Worm (Caenorhabditis elegans): ENCODE measurements around the gene smim-14.

The smim-14 gene

ce11 chrIII:3426741-3427140, 42.8 kb downstream of the smim-14 start (continued):
- TF ChIP-seq mxl-2 (GFP tag; conservative IDR thresholded peaks at IDR 0.05) = no peak
- peak; percentile 36 for TF ChIP-seq dmd-6 (GFP tag; IDR thresholded peaks at IDR 0.05)
- TF ChIP-seq zip-11 (GFP tag; IDR thresholded peaks at IDR 0.05) = no peak
- peak; percentile 83 for TF ChIP-seq arid-1 (GFP tag; conservative IDR thresholded peaks at IDR 0.05)
- TF ChIP-seq T20F7.1 (GFP tag; optimal IDR thresholded peaks at IDR 0.05) = no peak
- no peak for TF ChIP-seq R02D3.7 (tag; optimal IDR thresholded peaks at IDR 0.05)
- TF ChIP-seq aly-2 (tag; optimal IDR thresholded peaks at IDR 0.05) = no peak
- no peak for TF ChIP-seq madf-9 (GFP tag; conservative IDR thresholded peaks at IDR 0.05)
- no peak for TF ChIP-seq mep-1 (tag; optimal IDR thresholded peaks at IDR 0.05)
- peak; percentile 51; the same call in 1 of the 2 replicates for TF ChIP-seq vab-7 (GFP tag; IDR thresholded peaks at IDR 0.05)
- no peak for TF ChIP-seq daf-8 (GFP tag; IDR thresholded peaks at IDR 0.05)
- TF ChIP-seq zfp-3 (GFP tag; conservative IDR thresholded peaks at IDR 0.05) = peak; percentile 54; the same call in 1 of the 2 replicates
- no peak for TF ChIP-seq lir-3 (tag; optimal IDR thresholded peaks at IDR 0.05)
- 0 out of 4 replicates have a peak, but pooled peaks of 1 of the 2 experiments have one; percentile 49 for TF ChIP-seq madf-5 (GFP tag; IDR thresholded peaks at IDR 0.05)
- no peak for TF ChIP-seq lsy-2 (tag; optimal IDR thresholded peaks at IDR 0.05)
- TF ChIP-seq zag-1 (tag; optimal IDR thresholded peaks at IDR 0.05) = no peak
- TF ChIP-seq ceh-62 (tag; optimal IDR thresholded peaks at IDR 0.05) = no peak
- TF ChIP-seq T26A8.4 (GFP tag; IDR thresholded peaks at IDR 0.05) = 0 out of 2 replicates have a peak, but pooled peaks have one; percentile 15
- no peak for TF ChIP-seq cey-2 (tag; optimal IDR thresholded peaks at IDR 0.05; ENCODE audit: borderline replicate concordance, insufficient read depth)
- no peak for TF ChIP-seq hlh-11 (tag; optimal IDR thresholded peaks at IDR 0.05)
- TF ChIP-seq F10B5.3 (tag; optimal IDR thresholded peaks at IDR 0.05) = no peak
- TF ChIP-seq daf-12 (tag; optimal IDR thresholded peaks at IDR 0.05) = no peak
- peak; percentile 22; the same call in 1 of the 2 replicates for TF ChIP-seq lin-1 (GFP tag; IDR thresholded peaks at IDR 0.05)
- TF ChIP-seq F26F4.8 (GFP tag; conservative IDR thresholded peaks at IDR 0.05) = no peak
- TF ChIP-seq lin-29 (GFP tag; IDR thresholded peaks at IDR 0.05) = no peak
- no peak for TF ChIP-seq snpc-4 (tag; optimal IDR thresholded peaks at IDR 0.05)
- TF ChIP-seq rbr-2 (tag; optimal IDR thresholded peaks at IDR 0.05) = no peak
- TF ChIP-seq ctbp-1 (GFP tag; IDR thresholded peaks at IDR 0.05) = 0 out of 2 replicates have a peak, but pooled peaks have one; percentile 43
- TF ChIP-seq fos-1 (tag; optimal IDR thresholded peaks at IDR 0.05) = no peak
- TF ChIP-seq tra-1 (GFP tag; IDR thresholded peaks at IDR 0.05) = 0 out of 2 replicates have a peak, but pooled peaks have one; percentile 19
- TF ChIP-seq F44E2.7 (GFP tag; IDR thresholded peaks at IDR 0.05) = no peak
- TF ChIP-seq duxl-1 (tag; optimal IDR thresholded peaks at IDR 0.05; ENCODE audit: poor library complexity) = peak; percentile 37
- TF ChIP-seq pha-4 (GFP tag; IDR thresholded peaks at IDR 0.05) = peak; percentile 50; the same call in 1 of the 2 replicates
- TF ChIP-seq pha-4 (tag; optimal IDR thresholded peaks at IDR 0.05) = no peak
- no peak for TF ChIP-seq fkh-10 (GFP tag; optimal IDR thresholded peaks at IDR 0.05)
- TF ChIP-seq F49E8.2 (tag; optimal IDR thresholded peaks at IDR 0.05; ENCODE audit: borderline replicate concordance) = no peak
- TF ChIP-seq Y75B8A.6 (GFP tag; IDR thresholded peaks at IDR 0.05) = no peak
- no peak for TF ChIP-seq ztf-7 (tag; optimal IDR thresholded peaks at IDR 0.05)
- no peak for TF ChIP-seq Y5F2A.4 (GFP tag; optimal IDR thresholded peaks at IDR 0.05)
- no peak for TF ChIP-seq lin-13 (GFP tag; optimal IDR thresholded peaks at IDR 0.05)
- no peak for TF ChIP-seq unc-39 (tag; optimal IDR thresholded peaks at IDR 0.05)
- TF ChIP-seq unc-130 (GFP tag; optimal IDR thresholded peaks at IDR 0.05) = no peak
- peak; percentile 49; the same call in 1 of the 2 replicates for TF ChIP-seq hmg-1.1 (GFP tag; IDR thresholded peaks at IDR 0.05)
- no peak for TF ChIP-seq ZK546.5 (tag; optimal IDR thresholded peaks at IDR 0.05)
- no peak for TF ChIP-seq spr-3 (GFP tag; optimal IDR thresholded peaks at IDR 0.05)
- TF ChIP-seq nhr-6 (tag; optimal IDR thresholded peaks at IDR 0.05) = no peak
- TF ChIP-seq nhr-25 (tag; optimal IDR thresholded peaks at IDR 0.05; ENCODE audit: borderline replicate concordance, insufficient read depth) = no peak
- no peak for TF ChIP-seq dve-1 (tag; optimal IDR thresholded peaks at IDR 0.05; ENCODE audit: insufficient read depth)
- TF ChIP-seq nhr-28 (tag; optimal IDR thresholded peaks at IDR 0.05) = no peak
- 0 out of 2 replicates have a peak, but pooled peaks have one; percentile 14 for TF ChIP-seq php-3 (GFP tag; IDR thresholded peaks at IDR 0.05)
- TF ChIP-seq dpl-1 (GFP tag; optimal IDR thresholded peaks at IDR 0.05) = no peak

All from whole organism, L4 larva.